Worm (Caenorhabditis elegans) whole organism, L3 larva: ENCODE measurements around the gene F38A6.4.

ENCODE experiments used
- aly-2 ChIP-seq: fragments of 150-350 bp; optimal IDR thresholded peaks from 2 replicates; lab custom pipeline; 2014; ENCODE audit warnings: missing biosample characterization, missing genetic modification characterization
- ama-1 ChIP-seq: fragments of 150-350 bp; optimal IDR thresholded peaks from 2 replicates; lab custom pipeline; 2018
- elt-1 ChIP-seq: fragments of 150-350 bp; optimal IDR thresholded peaks from 2 replicates; lab custom pipeline; 2014; ENCODE audit warnings: missing biosample characterization, missing genetic modification characterization
- fkh-10 ChIP-seq: sonication (generic microtip); optimal IDR thresholded peaks from 2 replicates; lab custom pipeline; 2017; ENCODE audit warnings: missing biosample characterization, missing genetic modification reagents, missing genetic modification characterization
- mdl-1 ChIP-seq: fragments of 150-350 bp; optimal IDR thresholded peaks from 2 replicates; lab custom pipeline; 2014; ENCODE audit warnings: missing biosample characterization, missing genetic modification characterization
- nhr-76 ChIP-seq: fragments of 150-350 bp; sonication (generic microtip); optimal IDR thresholded peaks from 5 replicates; lab custom pipeline; 2014; ENCODE audit warnings: missing biosample characterization, missing genetic modification characterization
- nhr-77 ChIP-seq: fragments of 150-350 bp; optimal IDR thresholded peaks from 2 replicates; lab custom pipeline; 2014; ENCODE audit warnings: missing biosample characterization, missing genetic modification characterization
- pqm-1 ChIP-seq: fragments of 150-350 bp; optimal IDR thresholded peaks from 2 replicates; lab custom pipeline; 2017; ENCODE audit warnings: missing biosample characterization, missing genetic modification characterization, inconsistent platforms
- sea-2 ChIP-seq: fragments of 150-350 bp; sonication (generic microtip); optimal IDR thresholded peaks from 4 replicates; lab custom pipeline; 2014; ENCODE audit warnings: missing biosample characterization, missing genetic modification reagents, missing genetic modification characterization
- skn-1 ChIP-seq: fragments of 150-350 bp; optimal IDR thresholded peaks from 2 replicates; lab custom pipeline; 2014; ENCODE audit warnings: missing biosample characterization, missing genetic modification characterization
- snpc-4 ChIP-seq: fragments of 150-350 bp; optimal IDR thresholded peaks from 2 replicates; lab custom pipeline; 2014; ENCODE audit warnings: missing biosample characterization, missing genetic modification characterization
- unc-62 ChIP-seq: fragments of 150-350 bp; sonication (generic microtip); optimal IDR thresholded peaks from 4 replicates; lab custom pipeline; 2014; ENCODE audit warnings: missing biosample characterization, missing genetic modification reagents, missing genetic modification characterization
- ztf-11 ChIP-seq: fragments of 150-350 bp; optimal IDR thresholded peaks from 2 replicates; lab custom pipeline; 2014; ENCODE audit warnings: missing biosample characterization, missing genetic modification characterization

ce11 chrV:20734658-20735057 is 40.5 kb downstream of the F38A6.4 start, which contains the start of gene srxa-6:
- TF ChIP-seq snpc-4 (no peak), fkh-10 (GFP tag; lab: Kevin White, UChicago) (no peak), skn-1 (tag; lab: Kevin White, UChicago) (no peak), sea-2 (GFP tag; lab: Kevin White, UChicago) (no peak), elt-1 (no peak), mdl-1 (no peak), ama-1 (lab: Kevin White, UChicago) (no peak), aly-2 (tag; lab: Kevin White, UChicago) (no peak), unc-62 (GFP tag; lab: Kevin White, UChicago) (no peak), ztf-11 (tag; lab: Kevin White, UChicago) (no peak), pqm-1 (tag; lab: Kevin White, UChicago) (no peak), nhr-76 (tag; lab: Kevin White, UChicago) (no peak), nhr-77 (tag; lab: Kevin White, UChicago) (no peak)
